Worm (Caenorhabditis elegans) whole organism, early embryonic: ENCODE data around the gene B0252.8.

Experiments used
- flt-1 ChIP-seq: fragments of 200-800 bp; sonication (Bioruptor generic); IDR thresholded peaks from 2 replicates; pipeline ENCODE4 v1.3.6; 2022; ENCODE audit warnings: missing genetic modification characterization, missing compliant biosample characterization
- hnd-1 ChIP-seq: sonication (generic microtip); optimal IDR thresholded peaks from 2 replicates; lab custom pipeline; 2016; ENCODE audit warnings: missing genetic modification characterization, missing compliant biosample characterization
- pes-1 ChIP-seq: fragments of 200-800 bp; sonication (Bioruptor generic); IDR thresholded peaks from 2 replicates; pipeline ENCODE4 v1.3.6; 2022; ENCODE audit warnings: missing genetic modification reagents, missing genetic modification characterization, missing compliant biosample characterization
- tbx-37 ChIP-seq: fragments of 200-800 bp; sonication (Bioruptor generic); conservative IDR thresholded peaks from 2 replicates; pipeline ENCODE4 v1.3.6; 2022; ENCODE audit warnings: missing genetic modification reagents, missing genetic modification characterization, missing compliant biosample characterization

ce11 chrII:6927034-6927433 lies 11.1 kb downstream of the B0252.8 start:
- TF ChIP-seq flt-1 (no peak), hnd-1 (tag; lab: Kevin White, UChicago) (no peak), pes-1 (GFP tag; lab: Robert Waterston, UW) (no peak), tbx-37 (GFP tag; lab: Robert Waterston, UW) (no peak)
